Fruit fly (Drosophila melanogaster) S2 (cell line): Measurements from ENCODE around the gene CG31259.

Experiments used
- CG8478 ChIP-seq: fragments of >200 bp; optimal IDR thresholded peaks from 2 replicates; lab custom pipeline; 2018
- CTCF ChIP-seq, 2 experiments: fragments of >200 bp; optimal IDR thresholded peaks; 2 replicates each; lab custom pipeline; 2018

dm6 chr3R:8524277-8524676 lies 533 bp downstream of the CG31259 start:
- TF ChIP-seq CG8478 (lab: Kevin White, UChicago) (no peak), CTCF (optimal IDR thresholded peaks at IDR 0.05; lab: Kevin White, UChicago) (no peak)
